Worm (Caenorhabditis elegans) whole organism, L2 larva: Measurements from ENCODE around the gene srx-136.

ENCODE experiments used
- C34F6.9 ChIP-seq: fragments of 150-350 bp; optimal IDR thresholded peaks from 2 replicates; lab custom pipeline; 2014; ENCODE audit warnings: missing biosample characterization, missing genetic modification characterization
- F13H6.1 ChIP-seq: sonication (generic microtip); optimal IDR thresholded peaks from 2 replicates; lab custom pipeline; 2016; ENCODE audit warnings: missing genetic modification characterization, missing compliant biosample characterization
- Y55F3AM.14 ChIP-seq: fragments of 200-800 bp; sonication (Bioruptor generic); optimal IDR thresholded peaks from 2 replicates; lab custom pipeline; 2018; ENCODE audit warnings: mild to moderate bottlenecking, missing genetic modification characterization, missing compliant biosample characterization
- alr-1 ChIP-seq: fragments of 150-350 bp; optimal IDR thresholded peaks from 2 replicates; lab custom pipeline; 2014; ENCODE audit warnings: missing biosample characterization, missing genetic modification characterization
- aly-2 ChIP-seq: fragments of 150-350 bp; optimal IDR thresholded peaks from 2 replicates; lab custom pipeline; 2014; ENCODE audit warnings: missing biosample characterization, missing genetic modification characterization
- ama-1 ChIP-seq: fragments of 150-350 bp; optimal IDR thresholded peaks from 2 replicates; lab custom pipeline; 2018; ENCODE audit warnings: inconsistent platforms
- blmp-1 ChIP-seq: sonication (generic microtip); optimal IDR thresholded peaks from 2 replicates; lab custom pipeline; 2017; ENCODE audit warnings: missing genetic modification characterization, mild to moderate bottlenecking, missing compliant biosample characterization, antibody characterized with exemption, moderate library complexity; ENCODE audit not compliant: insufficient read depth
- ceh-16 ChIP-seq: fragments of 150-350 bp; optimal IDR thresholded peaks from 2 replicates; lab custom pipeline; 2014; ENCODE audit warnings: missing biosample characterization, missing genetic modification characterization
- ceh-82 ChIP-seq: fragments of 150-350 bp; optimal IDR thresholded peaks from 2 replicates; lab custom pipeline; 2014; ENCODE audit warnings: missing biosample characterization, missing genetic modification characterization
- dmd-4 ChIP-seq: sonication (generic microtip); optimal IDR thresholded peaks from 2 replicates; lab custom pipeline; 2017; ENCODE audit warnings: missing biosample characterization, missing genetic modification characterization
- egl-27 ChIP-seq: sonication (generic microtip); optimal IDR thresholded peaks from 3 replicates; lab custom pipeline; 2017; ENCODE audit warnings: missing biosample characterization, missing genetic modification reagents, missing genetic modification characterization
- elt-1 ChIP-seq: fragments of 150-350 bp; optimal IDR thresholded peaks from 2 replicates; lab custom pipeline; 2014; ENCODE audit warnings: missing biosample characterization, missing genetic modification characterization
- elt-3 ChIP-seq: sonication (generic microtip); optimal IDR thresholded peaks from 2 replicates; lab custom pipeline; 2017; ENCODE audit warnings: missing biosample characterization, missing genetic modification characterization
- gmeb-1 ChIP-seq: fragments of 150-350 bp; optimal IDR thresholded peaks from 2 replicates; lab custom pipeline; 2014; ENCODE audit warnings: missing biosample characterization, missing genetic modification characterization
- lin-11 ChIP-seq: fragments of 150-350 bp; sonication (generic microtip); optimal IDR thresholded peaks from 2 replicates; lab custom pipeline; 2014; ENCODE audit warnings: missing biosample characterization, missing genetic modification characterization, inconsistent platforms, mixed read lengths
- lin-13 ChIP-seq: fragments of 150-350 bp; optimal IDR thresholded peaks from 2 replicates; lab custom pipeline; 2014; ENCODE audit warnings: missing biosample characterization, missing genetic modification reagents, missing genetic modification characterization
- lin-39 ChIP-seq: fragments of 150-350 bp; optimal IDR thresholded peaks from 2 replicates; lab custom pipeline; 2014; ENCODE audit warnings: missing biosample characterization, missing genetic modification reagents, missing genetic modification characterization
- lsy-2 ChIP-seq, 2 experiments: fragments of 150-350 bp in 1 of 2; sonication (generic microtip) in 1 of 2; optimal IDR thresholded peaks; 2 replicates each; lab custom pipeline; 2014 to 2017; ENCODE audit warnings: missing biosample characterization in 2 of 2, missing genetic modification characterization in 2 of 2
- mbf-1 ChIP-seq: sonication (generic microtip); optimal IDR thresholded peaks from 2 replicates; lab custom pipeline; 2017; ENCODE audit warnings: missing biosample characterization, missing genetic modification characterization
- mdl-1 ChIP-seq, 2 experiments: fragments of 150-350 bp in 1 of 2; sonication (generic microtip) in 1 of 2; optimal IDR thresholded peaks; 2 replicates each; lab custom pipeline; 2017; ENCODE audit warnings: missing biosample characterization in 2 of 2, missing genetic modification characterization in 2 of 2
- nhr-10 ChIP-seq: sonication (generic microtip); optimal IDR thresholded peaks from 2 replicates; lab custom pipeline; 2017; ENCODE audit warnings: missing biosample characterization, missing genetic modification characterization
- nhr-11 ChIP-seq: fragments of 150-350 bp; optimal IDR thresholded peaks from 2 replicates; lab custom pipeline; 2014; ENCODE audit warnings: missing biosample characterization, missing genetic modification characterization
- nhr-129 ChIP-seq: fragments of 150-350 bp; optimal IDR thresholded peaks from 2 replicates; lab custom pipeline; 2014; ENCODE audit warnings: missing biosample characterization, missing genetic modification characterization
- nhr-21 ChIP-seq: fragments of 150-350 bp; optimal IDR thresholded peaks from 2 replicates; lab custom pipeline; 2014; ENCODE audit warnings: missing biosample characterization, missing genetic modification characterization
- nhr-23 ChIP-seq: fragments of 150-350 bp; optimal IDR thresholded peaks from 2 replicates; lab custom pipeline; 2014; ENCODE audit warnings: missing biosample characterization, missing genetic modification reagents, missing genetic modification characterization
- nhr-237 ChIP-seq: fragments of 150-350 bp; optimal IDR thresholded peaks from 2 replicates; lab custom pipeline; 2014; ENCODE audit warnings: missing biosample characterization, missing genetic modification characterization
- nhr-25 ChIP-seq: fragments of 150-350 bp; sonication (generic microtip); optimal IDR thresholded peaks from 3 replicates; lab custom pipeline; 2014; ENCODE audit warnings: missing biosample characterization, missing genetic modification characterization
- sem-4 ChIP-seq: fragments of 150-350 bp; optimal IDR thresholded peaks from 2 replicates; lab custom pipeline; 2014; ENCODE audit warnings: missing biosample characterization, missing genetic modification reagents, missing genetic modification characterization
- skn-1 ChIP-seq: sonication (generic microtip); optimal IDR thresholded peaks from 2 replicates; lab custom pipeline; 2017; ENCODE audit warnings: missing biosample characterization, missing genetic modification characterization
- sma-3 ChIP-seq: sonication (generic microtip); optimal IDR thresholded peaks from 2 replicates; lab custom pipeline; 2016; ENCODE audit warnings: missing genetic modification reagents, missing genetic modification characterization, missing compliant biosample characterization
- sma-9 ChIP-seq, 2 experiments: fragments of 150-350 bp in 1 of 2; sonication (generic microtip) in 1 of 2; optimal IDR thresholded peaks; 2 replicates each; lab custom pipeline; 2014 to 2016; ENCODE audit warnings: missing genetic modification characterization in 2 of 2, mild to moderate bottlenecking in 1 of 2, missing biosample characterization in 1 of 2, missing compliant biosample characterization in 1 of 2, missing genetic modification reagents in 1 of 2, moderate library complexity in 1 of 2
- snpc-4 ChIP-seq: fragments of 150-350 bp; optimal IDR thresholded peaks from 2 replicates; lab custom pipeline; 2014; ENCODE audit warnings: missing biosample characterization, missing genetic modification characterization
- unc-55 ChIP-seq: fragments of 150-350 bp; sonication (generic microtip); optimal IDR thresholded peaks from 3 replicates; lab custom pipeline; 2014; ENCODE audit warnings: missing biosample characterization, missing genetic modification reagents, missing genetic modification characterization
- zag-1 ChIP-seq: fragments of 150-350 bp; optimal IDR thresholded peaks from 2 replicates; lab custom pipeline; 2014; ENCODE audit warnings: missing biosample characterization, missing genetic modification characterization
- ztf-1 ChIP-seq: fragments of 200-800 bp; sonication (Bioruptor generic); conservative IDR thresholded peaks from 2 replicates; pipeline ENCODE4 v1.3.6; 2022; ENCODE audit warnings: missing genetic modification characterization, missing compliant biosample characterization
- ztf-11 ChIP-seq: sonication (generic microtip); optimal IDR thresholded peaks from 2 replicates; lab custom pipeline; 2017; ENCODE audit warnings: missing biosample characterization, missing genetic modification characterization

Gene srx-136

ce11 chrV:13863700-13864099 is 6.5 kb downstream of the srx-136 start:
- TF ChIP-seq dmd-4 (tag; lab: Kevin White, UChicago), result no peak
- no peak for TF ChIP-seq ama-1 (lab: Kevin White, UChicago)
- no peak for TF ChIP-seq ztf-11 (tag; lab: Kevin White, UChicago)
- TF ChIP-seq nhr-10 (tag; lab: Kevin White, UChicago), result no peak

ce11 chrV:13866353-13866752 is 9.1 kb downstream of the srx-136 start, which contains the start of gene nhr-175:
nhr-175 (plus strand) TSS chrV:13866691.
- no peak for TF ChIP-seq nhr-129
- no peak for TF ChIP-seq blmp-1 (tag; lab: Kevin White, UChicago)
- peak; percentile 52 for TF ChIP-seq nhr-23 (tag; lab: Kevin White, UChicago)
- TF ChIP-seq lin-39, result no peak
- TF ChIP-seq lsy-2 (tag; optimal IDR thresholded peaks at IDR 0.05; lab: Kevin White, UChicago), result no peak
- TF ChIP-seq sma-3 (GFP tag; lab: Kevin White, UChicago), result no peak
- no peak for TF ChIP-seq lin-13
- TF ChIP-seq C34F6.9 (tag; lab: Kevin White, UChicago), result no peak
- no peak for TF ChIP-seq egl-27 (tag; lab: Kevin White, UChicago)
- TF ChIP-seq mdl-1 (tag; optimal IDR thresholded peaks at IDR 0.05; lab: Kevin White, UChicago), result no peak
- TF ChIP-seq sma-9 (GFP tag; optimal IDR thresholded peaks at IDR 0.05; lab: Kevin White, UChicago), result peak; percentile 69
- TF ChIP-seq sma-9 (tag; optimal IDR thresholded peaks at IDR 0.05; lab: Kevin White, UChicago), result no peak
- TF ChIP-seq gmeb-1 (tag; lab: Kevin White, UChicago), result no peak
- TF ChIP-seq nhr-21 (tag; lab: Kevin White, UChicago), result no peak
- TF ChIP-seq aly-2 (tag; lab: Kevin White, UChicago), result no peak
- no peak for TF ChIP-seq ztf-1 (GFP tag; lab: Robert Waterston, UW)
- TF ChIP-seq zag-1 (tag; lab: Kevin White, UChicago), result no peak
- peak; percentile 62 for TF ChIP-seq ceh-16 (tag; lab: Kevin White, UChicago)
- peak; percentile 87 for TF ChIP-seq elt-1 (tag; lab: Kevin White, UChicago)
- TF ChIP-seq skn-1 (tag; lab: Kevin White, UChicago), result no peak
- no peak for TF ChIP-seq alr-1 (tag; lab: Kevin White, UChicago)
- TF ChIP-seq nhr-11 (tag; lab: Kevin White, UChicago), result no peak
- no peak for TF ChIP-seq nhr-237
- no peak for TF ChIP-seq unc-55 (GFP tag; lab: Kevin White, UChicago)
- no peak for TF ChIP-seq F13H6.1 (tag; lab: Kevin White, UChicago)
- no peak for TF ChIP-seq mbf-1 (tag; lab: Kevin White, UChicago)
- no peak for TF ChIP-seq ceh-82 (tag; lab: Kevin White, UChicago)
- TF ChIP-seq lin-11, result no peak
- no peak for TF ChIP-seq Y55F3AM.14

ce11 chrV:13869551-13869950 is 12.3 kb downstream of the srx-136 start:
- TF ChIP-seq nhr-11 (tag; lab: Kevin White, UChicago), result peak; percentile 46
- TF ChIP-seq lin-11, result no peak

ce11 chrV:13872895-13873294 is 15.7 kb downstream of the srx-136 start, which contains the start of gene cpt-5:
cpt-5 (plus strand) TSS chrV:13873195.
- TF ChIP-seq lsy-2 (tag; optimal IDR thresholded peaks at IDR 0.05; lab: Kevin White, UChicago) (no peak), alr-1 (tag; lab: Kevin White, UChicago) (no peak), snpc-4 (no peak), egl-27 (tag; lab: Kevin White, UChicago) (no peak), elt-3 (no peak), C34F6.9 (tag; lab: Kevin White, UChicago) (no peak), blmp-1 (tag; lab: Kevin White, UChicago) (no peak), ceh-82 (tag; lab: Kevin White, UChicago) (no peak), nhr-25 (no peak), gmeb-1 (tag; lab: Kevin White, UChicago) (no peak), ztf-1 (GFP tag; lab: Robert Waterston, UW) (no peak), F13H6.1 (tag; lab: Kevin White, UChicago) (no peak), sem-4 (tag; lab: Kevin White, UChicago) (no peak), sma-3 (GFP tag; lab: Kevin White, UChicago) (no peak)
- TF ChIP-seq, all 48 proteins: peak for 0
